Worm (Caenorhabditis elegans): ENCODE measurements around the gene pcca-1.

ce11 chrX:7689570-7689969 is 28.8 kb upstream of the pcca-1 start:
- TF ChIP-seq skn-1 (tag; optimal IDR thresholded peaks at IDR 0.05) = no peak
- TF ChIP-seq hmg-11 (tag; optimal IDR thresholded peaks at IDR 0.05) = no peak
- no peak for TF ChIP-seq nhr-11 (tag; optimal IDR thresholded peaks at IDR 0.05)
- TF ChIP-seq unc-62 (GFP tag; optimal IDR thresholded peaks at IDR 0.05) = no peak
- TF ChIP-seq eor-1 (tag; optimal IDR thresholded peaks at IDR 0.05) = no peak
- no peak for TF ChIP-seq nhr-76 (tag; optimal IDR thresholded peaks at IDR 0.05)
- no peak for TF ChIP-seq nhr-25 (tag; optimal IDR thresholded peaks at IDR 0.05)
- no peak for TF ChIP-seq mdl-1 (tag; optimal IDR thresholded peaks at IDR 0.05)
- no peak for TF ChIP-seq elt-1 (tag; optimal IDR thresholded peaks at IDR 0.05)
- TF ChIP-seq ceh-82 (tag; optimal IDR thresholded peaks at IDR 0.05) = no peak
- TF ChIP-seq pqm-1 (tag; optimal IDR thresholded peaks at IDR 0.05) = no peak
- TF ChIP-seq fos-1 (tag; optimal IDR thresholded peaks at IDR 0.05) = no peak
- no peak for TF ChIP-seq nhr-12 (tag; optimal IDR thresholded peaks at IDR 0.05)
- TF ChIP-seq daf-12 (tag; optimal IDR thresholded peaks at IDR 0.05) = no peak

Data from whole organism, L3 larva.